Worm (Caenorhabditis elegans) whole organism, L1 larva: ENCODE data around the gene ZK105.3.
A peak's percentile ranks its signal among the peaks of the same experiment; 100 is the strongest.

Experiments used
- C04F5.9 ChIP-seq: sonication (generic microtip); optimal IDR thresholded peaks from 2 replicates; lab custom pipeline; 2016; ENCODE audit warnings: missing genetic modification characterization, missing compliant biosample characterization
- F16B12.6 ChIP-seq: fragments of 150-350 bp; optimal IDR thresholded peaks from 2 replicates; lab custom pipeline; 2014; ENCODE audit warnings: missing biosample characterization, missing genetic modification characterization
- Y116A8C.19 ChIP-seq: sonication (generic microtip); optimal IDR thresholded peaks from 2 replicates; lab custom pipeline; 2016; ENCODE audit warnings: missing compliant biosample characterization, missing genetic modification characterization, borderline replicate concordance
- blmp-1 ChIP-seq: fragments of 150-350 bp; optimal IDR thresholded peaks from 2 replicates; lab custom pipeline; 2014; ENCODE audit warnings: missing biosample characterization, missing genetic modification characterization
- ceh-8 ChIP-seq: fragments of 200-800 bp; sonication (Bioruptor generic); optimal IDR thresholded peaks from 2 replicates; lab custom pipeline; 2018; ENCODE audit warnings: mild to moderate bottlenecking, missing genetic modification characterization, moderate library complexity, missing compliant biosample characterization
- ceh-90 ChIP-seq: sonication (generic microtip); optimal IDR thresholded peaks from 2 replicates; lab custom pipeline; 2016; ENCODE audit warnings: missing genetic modification characterization, missing compliant biosample characterization
- efl-1 ChIP-seq, 4 experiments: fragments of 150-350 bp; optimal IDR thresholded peaks in 3 of 4; peaks in 1 of 4; 1 replicate in 1 of 4; 2 replicates in 3 of 4; lab custom pipeline; 2014; ENCODE audit warnings: missing biosample characterization in 2 of 4, missing genetic modification characterization in 2 of 4, missing genetic modification reagents in 2 of 4
- egl-13 ChIP-seq: sonication (generic microtip); optimal IDR thresholded peaks from 2 replicates; lab custom pipeline; 2016; ENCODE audit warnings: missing genotype, missing genetic modification reagents, missing genetic modification characterization, missing compliant biosample characterization
- egl-27 ChIP-seq, 2 experiments: fragments of 150-350 bp in 1 of 2; sonication (generic microtip); optimal IDR thresholded peaks; 3 replicates each; lab custom pipeline; 2017 to 2018; ENCODE audit warnings: missing biosample characterization in 2 of 2, missing genetic modification characterization in 2 of 2, missing genetic modification reagents in 2 of 2
- elt-2 ChIP-seq: sonication (generic microtip); optimal IDR thresholded peaks from 2 replicates; lab custom pipeline; 2016; ENCODE audit warnings: missing genetic modification characterization, mild to moderate bottlenecking, inconsistent platforms, missing compliant biosample characterization, missing genetic modification reagents
- fkh-4 ChIP-seq: sonication (generic microtip); optimal IDR thresholded peaks from 2 replicates; lab custom pipeline; 2016; ENCODE audit warnings: missing compliant biosample characterization, missing genetic modification characterization, borderline replicate concordance
- fkh-8 ChIP-seq: sonication (generic microtip); optimal IDR thresholded peaks from 2 replicates; lab custom pipeline; 2016; ENCODE audit warnings: mild to moderate bottlenecking, missing genetic modification characterization, missing compliant biosample characterization
- grh-1 ChIP-seq: fragments of 200-800 bp; sonication (Bioruptor generic); IDR thresholded peaks from 2 replicates; pipeline ENCODE4 v1.3.6; 2022; ENCODE audit warnings: missing genetic modification reagents, missing genetic modification characterization, missing compliant biosample characterization
- hlh-17 ChIP-seq: fragments of 200-800 bp; sonication (Bioruptor generic); optimal IDR thresholded peaks from 2 replicates; lab custom pipeline; 2018; ENCODE audit warnings: missing genetic modification characterization, mild to moderate bottlenecking, missing compliant biosample characterization, moderate library complexity, borderline replicate concordance
- jun-1 ChIP-seq: fragments of 150-350 bp; optimal IDR thresholded peaks from 2 replicates; lab custom pipeline; 2014; ENCODE audit warnings: missing biosample characterization, missing genetic modification reagents, missing genetic modification characterization
- lin-14 ChIP-seq: fragments of 200-800 bp; sonication (Bioruptor generic); optimal IDR thresholded peaks from 2 replicates; lab custom pipeline; 2018; ENCODE audit warnings: mild to moderate bottlenecking, missing genetic modification characterization, moderate library complexity, missing compliant biosample characterization
- lir-3 ChIP-seq: sonication (generic microtip); optimal IDR thresholded peaks from 2 replicates; lab custom pipeline; 2016; ENCODE audit warnings: mild to moderate bottlenecking, missing genetic modification characterization, moderate library complexity, missing compliant biosample characterization; ENCODE audit not compliant: poor library complexity
- lsy-2 ChIP-seq, 2 experiments: fragments of 150-350 bp; optimal IDR thresholded peaks; 2 replicates each; lab custom pipeline; 2014; ENCODE audit warnings: missing biosample characterization in 2 of 2, missing genetic modification characterization in 2 of 2
- mab-9 ChIP-seq: fragments of 200-800 bp; sonication (Bioruptor generic); IDR thresholded peaks from 2 replicates; pipeline ENCODE4 v1.3.6; 2022; ENCODE audit warnings: missing genetic modification reagents, missing genetic modification characterization, missing compliant biosample characterization
- mdl-1 ChIP-seq, 2 experiments: fragments of 150-350 bp; optimal IDR thresholded peaks; 2 replicates each; lab custom pipeline; 2014 to 2017; ENCODE audit warnings: missing biosample characterization in 2 of 2, missing genetic modification characterization in 2 of 2, inconsistent platforms in 1 of 2
- nhr-12 ChIP-seq: sonication (generic microtip); optimal IDR thresholded peaks from 2 replicates; lab custom pipeline; 2017; ENCODE audit warnings: missing biosample characterization, missing genetic modification characterization
- nhr-19 ChIP-seq: fragments of 200-800 bp; sonication (Bioruptor generic); conservative IDR thresholded peaks from 2 replicates; pipeline ENCODE4 v1.3.6; 2022; ENCODE audit warnings: missing genetic modification characterization, missing compliant biosample characterization
- nhr-47 ChIP-seq: sonication (generic microtip); optimal IDR thresholded peaks from 2 replicates; lab custom pipeline; 2016; ENCODE audit warnings: mild to moderate bottlenecking, missing genetic modification characterization, moderate library complexity, missing compliant biosample characterization
- nhr-84 ChIP-seq: sonication (generic microtip); optimal IDR thresholded peaks from 2 replicates; lab custom pipeline; 2017; ENCODE audit warnings: missing biosample characterization, missing genetic modification characterization
- nhr-85 ChIP-seq: sonication (generic microtip); peaks from one replicate; lab custom pipeline; 2016; ENCODE audit warnings: missing genetic modification characterization, inconsistent platforms, missing compliant biosample characterization
- pag-3 ChIP-seq: sonication (generic microtip); optimal IDR thresholded peaks from 2 replicates; lab custom pipeline; 2017; ENCODE audit warnings: missing genetic modification characterization, mild to moderate bottlenecking, missing compliant biosample characterization, antibody characterized with exemption, borderline replicate concordance; ENCODE audit not compliant: insufficient read depth
- pax-3 ChIP-seq: fragments of 200-800 bp; sonication (Bioruptor generic); optimal IDR thresholded peaks from 2 replicates; lab custom pipeline; 2018; ENCODE audit warnings: mild to moderate bottlenecking, missing genetic modification characterization, moderate library complexity, missing compliant biosample characterization
- pqm-1 ChIP-seq: sonication (generic microtip); optimal IDR thresholded peaks from 3 replicates; lab custom pipeline; 2017; ENCODE audit warnings: missing biosample characterization, missing genetic modification characterization
- sptf-1 ChIP-seq: fragments of 150-350 bp; optimal IDR thresholded peaks from 2 replicates; lab custom pipeline; 2014; ENCODE audit warnings: missing biosample characterization, missing genetic modification characterization
- unc-62 ChIP-seq: fragments of 150-350 bp; optimal IDR thresholded peaks from 2 replicates; lab custom pipeline; 2014; ENCODE audit warnings: missing biosample characterization, missing genetic modification reagents, missing genetic modification characterization
- unc-98 ChIP-seq: fragments of 200-800 bp; sonication (Bioruptor generic); IDR thresholded peaks from 2 replicates; pipeline ENCODE4 v1.3.6; 2022; ENCODE audit warnings: missing genetic modification characterization, missing compliant biosample characterization
- vab-15 ChIP-seq: sonication (generic microtip); optimal IDR thresholded peaks from 2 replicates; lab custom pipeline; 2017; ENCODE audit warnings: missing genotype, mild to moderate bottlenecking, missing genetic modification characterization, missing compliant biosample characterization

Gene ZK105.3

ce11 chrV:7696842-7697241 is at the start of gene ZK105.3:
TSS of gene ZK105.3 (plus strand) at chrV:7697142.
- TF ChIP-seq sptf-1 (tag; lab: Kevin White, UChicago), result no peak
- no peak for TF ChIP-seq pag-3 (tag; lab: Kevin White, UChicago)

DNA sequence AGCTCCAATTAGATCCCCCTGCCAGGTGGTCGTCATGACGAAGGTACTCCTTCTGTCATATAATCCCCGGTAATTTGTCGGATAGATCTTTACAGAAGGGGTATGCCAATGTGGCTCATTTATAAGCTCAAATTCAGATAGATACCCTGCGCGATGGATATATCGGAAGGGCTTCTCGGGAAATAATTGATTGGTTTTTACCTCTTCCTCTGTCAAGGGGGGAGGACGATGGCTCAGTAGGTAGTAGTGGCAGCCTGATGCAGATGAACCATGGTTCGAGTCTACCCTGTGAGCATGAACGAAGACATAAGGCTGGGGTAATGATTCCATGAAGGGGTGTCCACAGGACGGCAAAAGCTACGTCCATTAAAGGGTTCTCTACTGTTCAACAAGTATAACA is 49.8 kb upstream of the ZK105.3 start:
- TF ChIP-seq efl-1 (optimal IDR thresholded peaks at IDR 0.05; lab: Kevin White, UChicago) (no peak), efl-1 (GFP tag; optimal IDR thresholded peaks at IDR 0.05 in 1 of 2; lab: Kevin White, UChicago) (peak in 1 of 2 experiments; percentile 57), blmp-1 (tag; lab: Kevin White, UChicago) (no peak)

DNA sequence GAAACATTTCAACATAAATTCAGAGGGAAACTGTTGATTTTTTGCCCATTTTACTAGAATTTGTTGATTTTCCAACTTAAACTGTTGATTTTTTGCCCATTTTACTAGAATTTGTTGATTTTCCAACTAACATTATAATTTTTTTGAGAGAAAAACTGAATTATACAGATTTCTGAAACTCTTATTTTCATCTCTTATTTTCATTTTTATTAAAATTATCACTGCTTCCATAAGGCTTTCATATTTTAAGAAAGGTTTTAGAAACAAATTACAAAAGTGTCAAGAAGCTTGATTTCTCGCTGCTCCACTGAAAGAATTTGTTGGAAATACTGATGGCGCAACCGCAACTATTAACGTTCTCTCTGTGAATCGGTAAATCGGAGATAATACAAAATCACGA is 47.0 kb upstream of the ZK105.3 start:
- TF ChIP-seq lsy-2 (tag; optimal IDR thresholded peaks at IDR 0.05; lab: Kevin White, UChicago) (no peak), ceh-90 (tag; lab: Kevin White, UChicago) (no peak), vab-15 (tag; lab: Kevin White, UChicago) (no peak), nhr-47 (tag; lab: Kevin White, UChicago) (no peak), fkh-8 (tag; lab: Kevin White, UChicago) (no peak), jun-1 (tag; lab: Kevin White, UChicago) (no peak), mab-9 (GFP tag; lab: Robert Waterston, UW) (no peak), nhr-84 (no peak), unc-98 (no peak), egl-13 (tag; lab: Kevin White, UChicago) (no peak), lir-3 (tag; lab: Kevin White, UChicago) (no peak), hlh-17 (GFP tag; lab: Kevin White, UChicago) (no peak), fkh-4 (no peak), lin-14 (no peak), egl-27 (tag; optimal IDR thresholded peaks at IDR 0.05; lab: Kevin White, UChicago) (no peak), elt-2 (tag; lab: Kevin White, UChicago) (no peak), mdl-1 (tag; optimal IDR thresholded peaks at IDR 0.05; lab: Kevin White, UChicago) (no peak)

- TF ChIP-seq pax-3 (tag; lab: Kevin White, UChicago) (no peak), unc-62 (no peak), ceh-8 (GFP tag; lab: Kevin White, UChicago) (no peak), nhr-19 (GFP tag; lab: Robert Waterston, UW) (no peak), jun-1 (tag; lab: Kevin White, UChicago) (no peak), sptf-1 (tag; lab: Kevin White, UChicago) (no peak), hlh-17 (GFP tag; lab: Kevin White, UChicago) (no peak), pqm-1 (no peak), nhr-47 (tag; lab: Kevin White, UChicago) (no peak)
- TF ChIP-seq, all 84 proteins: peak for 0
Measured at ce11 chrV:7651757-7652156, 45.2 kb upstream of the ZK105.3 start, which contains the start of gene srh-234. TSS of gene srh-234 (minus strand) at chrV:7651857.

DNA sequence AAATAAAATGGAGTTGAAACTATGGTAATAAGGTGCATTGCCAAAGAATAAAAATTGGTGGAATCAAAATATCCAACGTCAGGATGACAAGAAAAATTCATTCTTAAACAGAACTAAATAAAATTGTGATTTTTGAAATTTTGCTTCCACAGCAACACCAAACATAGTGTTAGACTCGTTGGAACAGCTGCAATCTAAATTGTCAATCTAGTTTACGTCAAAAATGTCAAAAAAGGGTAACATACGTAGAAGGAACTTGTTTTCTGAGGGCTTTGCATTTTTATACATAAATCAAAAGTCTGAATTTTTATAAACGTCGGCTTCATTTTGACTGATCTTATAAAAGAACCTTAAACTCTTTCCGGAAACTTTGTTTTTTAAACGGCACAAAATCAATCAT is 43.4 kb upstream of the ZK105.3 start, which contains the start of gene srh-200:
TSS of gene srh-200 (minus strand) at position 101 of the 400 bp plus-strand sequence.
- TF ChIP-seq ceh-8 (GFP tag; lab: Kevin White, UChicago) (no peak), nhr-85 (tag; lab: Kevin White, UChicago) (peak; percentile 10), lsy-2 (tag; optimal IDR thresholded peaks at IDR 0.05; lab: Kevin White, UChicago) (no peak), F16B12.6 (tag; lab: Kevin White, UChicago) (no peak), blmp-1 (tag; lab: Kevin White, UChicago) (no peak), nhr-84 (no peak), sptf-1 (tag; lab: Kevin White, UChicago) (no peak), hlh-17 (GFP tag; lab: Kevin White, UChicago) (no peak), Y116A8C.19 (tag; lab: Kevin White, UChicago) (no peak)

- TF ChIP-seq C04F5.9 (tag; lab: Kevin White, UChicago) (no peak), nhr-19 (GFP tag; lab: Robert Waterston, UW) (no peak), efl-1 (optimal IDR thresholded peaks at IDR 0.05; lab: Kevin White, UChicago) (no peak), efl-1 (GFP tag; optimal IDR thresholded peaks at IDR 0.05 in 1 of 2; lab: Kevin White, UChicago) (no peak), grh-1 (GFP tag; lab: Robert Waterston, UW) (no peak), egl-27 (tag; optimal IDR thresholded peaks at IDR 0.05; lab: Kevin White, UChicago) (no peak), unc-62 (no peak), nhr-12 (tag; lab: Kevin White, UChicago) (no peak)
Measured at ce11 chrV:7667940-7668339, 29.0 kb upstream of the ZK105.3 start, which contains the start of gene C12D5.5. TSS of gene C12D5.5 (plus strand) at chrV:7668240.
